Worm (Caenorhabditis elegans) whole organism, young adult: ENCODE data around the gene B0034.7.

Experiments
- B0035.1 ChIP-seq: sonication (generic microtip); optimal IDR thresholded peaks from 2 replicates; lab custom pipeline; 2016; ENCODE audit warnings: missing genetic modification characterization, mild to moderate bottlenecking, missing compliant biosample characterization, missing genotype, missing genetic modification reagents
- B0261.1 ChIP-seq: sonication (generic microtip); optimal IDR thresholded peaks from 2 replicates; lab custom pipeline; 2016; ENCODE audit warnings: mild to moderate bottlenecking, missing genetic modification characterization, moderate library complexity, missing compliant biosample characterization
- attf-6 ChIP-seq: fragments of 200-800 bp; sonication (Bioruptor generic); IDR thresholded peaks from 2 replicates; pipeline ENCODE4 v1.3.6; 2022; ENCODE audit warnings: missing genetic modification reagents, missing genetic modification characterization, missing compliant biosample characterization
- bed-2 ChIP-seq: fragments of 200-800 bp; sonication (Bioruptor generic); IDR thresholded peaks from 2 replicates; pipeline ENCODE4 v1.3.6; 2022; ENCODE audit warnings: missing genetic modification reagents, missing genetic modification characterization, missing compliant biosample characterization
- ceh-79 ChIP-seq: sonication (generic microtip); optimal IDR thresholded peaks from 2 replicates; lab custom pipeline; 2017; ENCODE audit warnings: mild to moderate bottlenecking, missing genetic modification characterization, missing compliant biosample characterization
- chd-7 ChIP-seq: sonication (generic microtip); optimal IDR thresholded peaks from 2 replicates; lab custom pipeline; 2016; ENCODE audit warnings: mild to moderate bottlenecking, missing genetic modification characterization, moderate library complexity, missing compliant biosample characterization
- hlh-12 ChIP-seq: sonication (generic microtip); optimal IDR thresholded peaks from 2 replicates; lab custom pipeline; 2016; ENCODE audit warnings: missing genetic modification characterization, missing compliant biosample characterization
- nhr-27 ChIP-seq: fragments of 200-800 bp; sonication (Bioruptor generic); optimal IDR thresholded peaks from 2 replicates; lab custom pipeline; 2018; ENCODE audit warnings: mild to moderate bottlenecking, missing genetic modification characterization, moderate library complexity, missing compliant biosample characterization
- rpc-1 ChIP-seq, 2 experiments: fragments of 150-350 bp in 1 of 2; sonication (generic microtip) in 1 of 2; optimal IDR thresholded peaks; 2 replicates each; lab custom pipeline; 2014 to 2018; ENCODE audit warnings: missing biosample characterization in 1 of 2, missing genetic modification characterization in 1 of 2, missing genetic modification reagents in 1 of 2, missing genotype in 1 of 2
- snpc-4 ChIP-seq, 5 experiments: fragments of 150-350 bp in 1 of 5; sonication (generic microtip) in 4 of 5; optimal IDR thresholded peaks; 2 replicates each; lab custom pipeline; 2014 to 2018; ENCODE audit warnings: missing genetic modification characterization in 5 of 5, missing biosample characterization in 3 of 5, antibody characterized with exemption in 2 of 5, mild to moderate bottlenecking in 2 of 5, missing compliant biosample characterization in 2 of 5, missing genotype in 2 of 5, moderate library complexity in 2 of 5, missing genetic modification reagents in 1 of 5
- sptf-2 ChIP-seq: fragments of 200-800 bp; sonication (Bioruptor generic); optimal IDR thresholded peaks from 2 replicates; lab custom pipeline; 2018; ENCODE audit warnings: mild to moderate bottlenecking, missing genetic modification characterization, missing compliant biosample characterization
- unc-130 ChIP-seq: sonication (generic microtip); optimal IDR thresholded peaks from 2 replicates; lab custom pipeline; 2016; ENCODE audit warnings: missing genetic modification reagents, missing genetic modification characterization, missing compliant biosample characterization
- unc-62 ChIP-seq: fragments of 150-350 bp; optimal IDR thresholded peaks from 2 replicates; lab custom pipeline; 2014; ENCODE audit warnings: missing biosample characterization, missing genetic modification reagents, missing genetic modification characterization

ce11 chrII:5962343-5962742 is 926 bp downstream of the B0034.7 start:
- TF ChIP-seq attf-6 (GFP tag; lab: Robert Waterston, UW) (no peak), unc-130 (GFP tag; lab: Kevin White, UChicago) (no peak), chd-7 (tag; lab: Kevin White, UChicago) (peak; percentile 2), nhr-27 (tag; lab: Kevin White, UChicago) (no peak), sptf-2 (no peak), hlh-12 (tag; lab: Kevin White, UChicago) (no peak), B0261.1 (tag; lab: Kevin White, UChicago) (no peak), B0035.1 (tag; lab: Kevin White, UChicago) (no peak), snpc-4 (GFP tag; optimal IDR thresholded peaks at IDR 0.05; lab: Kevin White, UChicago) (no peak), snpc-4 (tag; optimal IDR thresholded peaks at IDR 0.05; lab: Kevin White, UChicago) (no peak), bed-2 (GFP tag; lab: Robert Waterston, UW) (no peak), unc-62 (GFP tag; lab: Kevin White, UChicago) (no peak), ceh-79 (tag; lab: Kevin White, UChicago) (no peak), rpc-1 (optimal IDR thresholded peaks at IDR 0.05; lab: Kevin White, UChicago) (no peak), rpc-1 (tag; optimal IDR thresholded peaks at IDR 0.05; lab: Kevin White, UChicago) (no peak)
